Worm (Caenorhabditis elegans) whole organism, young adult: ENCODE data around the gene C23H3.2.

Experiments
- B0035.1 ChIP-seq: sonication (generic microtip); optimal IDR thresholded peaks from 2 replicates; lab custom pipeline; 2016; ENCODE audit warnings: missing genetic modification characterization, mild to moderate bottlenecking, missing compliant biosample characterization, missing genotype, missing genetic modification reagents
- F39B2.1 ChIP-seq: fragments of 200-800 bp; sonication (Bioruptor generic); IDR thresholded peaks from 2 replicates; pipeline ENCODE4 v1.3.6; 2022; ENCODE audit warnings: missing genetic modification reagents, missing genetic modification characterization, missing compliant biosample characterization
- Y53F4B.3 ChIP-seq: fragments of 200-800 bp; sonication (Bioruptor generic); IDR thresholded peaks from 2 replicates; pipeline ENCODE4 v1.3.6; 2022; ENCODE audit warnings: missing genetic modification reagents, missing genetic modification characterization, missing compliant biosample characterization
- akir-1 ChIP-seq: fragments of 200-800 bp; sonication (Bioruptor generic); optimal IDR thresholded peaks from 2 replicates; lab custom pipeline; 2018; ENCODE audit warnings: mild to moderate bottlenecking, missing genetic modification characterization, moderate library complexity, missing compliant biosample characterization
- attf-3 ChIP-seq: fragments of 200-800 bp; sonication (Bioruptor generic); conservative IDR thresholded peaks from 2 replicates; pipeline ENCODE4 v1.3.6; 2022; ENCODE audit warnings: missing genetic modification reagents, missing genetic modification characterization, missing compliant biosample characterization
- attf-5 ChIP-seq: fragments of 200-800 bp; sonication (Bioruptor generic); optimal IDR thresholded peaks from 2 replicates; lab custom pipeline; 2018; ENCODE audit warnings: mild to moderate bottlenecking, missing genetic modification characterization, missing compliant biosample characterization
- cebp-1 ChIP-seq, 2 experiments: fragments of 200-800 bp in 1 of 2; sonication (Bioruptor generic) in 1 of 2; sonication (generic microtip) in 1 of 2; IDR thresholded peaks in 1 of 2; optimal IDR thresholded peaks in 1 of 2; 2 replicates each; pipeline versions ENCODE4 v1.3.6 to Lab custom; 2017 to 2022; ENCODE audit warnings: missing compliant biosample characterization in 2 of 2, missing genetic modification characterization in 2 of 2, mild to moderate bottlenecking in 1 of 2, missing genetic modification reagents in 1 of 2, moderate library complexity in 1 of 2
- ceh-27 ChIP-seq: fragments of 200-800 bp; sonication (Bioruptor generic); optimal IDR thresholded peaks from 2 replicates; lab custom pipeline; 2018; ENCODE audit warnings: mild to moderate bottlenecking, missing genetic modification characterization, moderate library complexity, missing compliant biosample characterization
- ceh-40 ChIP-seq: fragments of 200-800 bp; sonication (Bioruptor generic); IDR thresholded peaks from 2 replicates; pipeline ENCODE4 v1.3.6; 2022; ENCODE audit warnings: missing genetic modification characterization, missing compliant biosample characterization
- ceh-58 ChIP-seq: fragments of 200-800 bp; sonication (Bioruptor generic); IDR thresholded peaks from 2 replicates; pipeline ENCODE4 v1.3.6; 2022; ENCODE audit warnings: missing genetic modification characterization, missing compliant biosample characterization
- ceh-79 ChIP-seq: sonication (generic microtip); optimal IDR thresholded peaks from 2 replicates; lab custom pipeline; 2017; ENCODE audit warnings: mild to moderate bottlenecking, missing genetic modification characterization, missing compliant biosample characterization
- chd-7 ChIP-seq: sonication (generic microtip); optimal IDR thresholded peaks from 2 replicates; lab custom pipeline; 2016; ENCODE audit warnings: mild to moderate bottlenecking, missing genetic modification characterization, moderate library complexity, missing compliant biosample characterization
- dpff-1 ChIP-seq: sonication (generic microtip); optimal IDR thresholded peaks from 2 replicates; lab custom pipeline; 2017; ENCODE audit warnings: mild to moderate bottlenecking, missing genetic modification characterization, missing compliant biosample characterization
- efl-1 ChIP-seq: fragments of 150-350 bp; optimal IDR thresholded peaks from 2 replicates; lab custom pipeline; 2014; ENCODE audit warnings: missing biosample characterization, missing genetic modification reagents, missing genetic modification characterization
- egl-18 ChIP-seq: fragments of 200-800 bp; sonication (Bioruptor generic); IDR thresholded peaks from 2 replicates; pipeline ENCODE4 v1.3.6; 2022; ENCODE audit warnings: missing genetic modification reagents, missing genetic modification characterization, missing compliant biosample characterization
- egrh-3 ChIP-seq: fragments of 200-800 bp; sonication (Bioruptor generic); IDR thresholded peaks from 2 replicates; pipeline ENCODE4 v1.3.6; 2022; ENCODE audit warnings: missing genetic modification reagents, missing genetic modification characterization, missing compliant biosample characterization
- hlh-12 ChIP-seq: sonication (generic microtip); optimal IDR thresholded peaks from 2 replicates; lab custom pipeline; 2016; ENCODE audit warnings: missing genetic modification characterization, missing compliant biosample characterization
- madf-10 ChIP-seq: sonication (generic microtip); optimal IDR thresholded peaks from 2 replicates; lab custom pipeline; 2016; ENCODE audit warnings: mild to moderate bottlenecking, missing genetic modification characterization, missing compliant biosample characterization
- madf-3 ChIP-seq: fragments of 200-800 bp; sonication (Bioruptor generic); IDR thresholded peaks from 2 replicates; pipeline ENCODE4 v1.3.6; 2022; ENCODE audit warnings: missing genetic modification reagents, missing genetic modification characterization, missing compliant biosample characterization
- madf-8 ChIP-seq: fragments of 200-800 bp; sonication (Bioruptor generic); conservative IDR thresholded peaks from 2 replicates; pipeline ENCODE4 v1.3.6; 2022; ENCODE audit warnings: missing genetic modification reagents, missing genetic modification characterization, missing compliant biosample characterization
- mel-28 ChIP-seq: sonication (generic microtip); optimal IDR thresholded peaks from 2 replicates; lab custom pipeline; 2016; ENCODE audit warnings: borderline replicate concordance, mild to moderate bottlenecking, missing genetic modification characterization, missing compliant biosample characterization
- mxl-1 ChIP-seq: sonication (generic microtip); optimal IDR thresholded peaks from 2 replicates; lab custom pipeline; 2016; ENCODE audit warnings: missing genetic modification characterization, missing compliant biosample characterization
- nhr-27 ChIP-seq: fragments of 200-800 bp; sonication (Bioruptor generic); optimal IDR thresholded peaks from 2 replicates; lab custom pipeline; 2018; ENCODE audit warnings: mild to moderate bottlenecking, missing genetic modification characterization, moderate library complexity, missing compliant biosample characterization
- nhr-80 ChIP-seq: sonication (generic microtip); optimal IDR thresholded peaks from 2 replicates; lab custom pipeline; 2016; ENCODE audit warnings: missing genetic modification characterization, missing compliant biosample characterization
- rec-8 ChIP-seq, 2 experiments: sonication (generic microtip); optimal IDR thresholded peaks; 2 replicates each; lab custom pipeline; 2016; ENCODE audit warnings: mild to moderate bottlenecking in 2 of 2, missing genetic modification characterization in 2 of 2, missing genetic modification reagents in 2 of 2, missing genotype in 2 of 2, missing biosample characterization in 1 of 2, missing compliant biosample characterization in 1 of 2, moderate library complexity in 1 of 2
- snpc-1.3 ChIP-seq: sonication (generic microtip); optimal IDR thresholded peaks from 2 replicates; lab custom pipeline; 2017; ENCODE audit warnings: missing genetic modification characterization, mild to moderate bottlenecking, missing compliant biosample characterization, antibody characterized with exemption, moderate library complexity, missing genotype, missing genetic modification reagents; ENCODE audit not compliant: insufficient read depth
- snpc-4 ChIP-seq, 5 experiments: fragments of 150-350 bp in 1 of 5; sonication (generic microtip) in 4 of 5; optimal IDR thresholded peaks; 2 replicates each; lab custom pipeline; 2014 to 2018; ENCODE audit warnings: missing genetic modification characterization in 5 of 5, missing biosample characterization in 3 of 5, antibody characterized with exemption in 2 of 5, mild to moderate bottlenecking in 2 of 5, missing compliant biosample characterization in 2 of 5, missing genotype in 2 of 5, moderate library complexity in 2 of 5, missing genetic modification reagents in 1 of 5
- tbx-9 ChIP-seq: sonication (generic microtip); optimal IDR thresholded peaks from 2 replicates; lab custom pipeline; 2016; ENCODE audit warnings: borderline replicate concordance, missing genetic modification characterization, inconsistent platforms, missing compliant biosample characterization
- zim-3 ChIP-seq: sonication (generic microtip); optimal IDR thresholded peaks from 2 replicates; lab custom pipeline; 2017; ENCODE audit warnings: mild to moderate bottlenecking, missing genetic modification characterization, moderate library complexity, missing compliant biosample characterization
- ztf-26 ChIP-seq: sonication (generic microtip); optimal IDR thresholded peaks from 2 replicates; lab custom pipeline; 2017; ENCODE audit warnings: missing genetic modification characterization, missing compliant biosample characterization
- ztf-6 ChIP-seq: fragments of 200-800 bp; sonication (Bioruptor generic); IDR thresholded peaks from 2 replicates; pipeline ENCODE4 v1.3.6; 2022; ENCODE audit warnings: missing genetic modification reagents, missing genetic modification characterization, missing compliant biosample characterization

C23H3.2 gene

ce11 chrII:44740-45139 lies 16.4 kb upstream of the C23H3.2 start, which contains the start of gene rpoa-49:
rpoa-49 (plus strand) TSS chrII:45040.
- TF ChIP-seq cebp-1 (GFP tag; IDR thresholded peaks at IDR 0.05; lab: Robert Waterston, UW) (no peak), cebp-1 (tag; optimal IDR thresholded peaks at IDR 0.05; lab: Kevin White, UChicago) (no peak), tbx-9 (tag; lab: Kevin White, UChicago) (no peak), egrh-3 (GFP tag; lab: Robert Waterston, UW) (no peak), ceh-27 (GFP tag; lab: Kevin White, UChicago) (no peak), chd-7 (tag; lab: Kevin White, UChicago) (no peak), Y53F4B.3 (GFP tag; lab: Robert Waterston, UW) (no peak), rec-8 (tag; optimal IDR thresholded peaks at IDR 0.05; lab: Kevin White, UChicago) (no peak), mel-28 (tag; lab: Kevin White, UChicago) (no peak), akir-1 (GFP tag; lab: Kevin White, UChicago) (no peak), attf-3 (GFP tag; lab: Robert Waterston, UW) (no peak), snpc-1.3 (tag; lab: Kevin White, UChicago) (no peak), hlh-12 (tag; lab: Kevin White, UChicago) (no peak), ceh-40 (GFP tag; lab: Robert Waterston, UW) (no peak), nhr-27 (tag; lab: Kevin White, UChicago) (no peak), mxl-1 (tag; lab: Kevin White, UChicago) (no peak), F39B2.1 (GFP tag; lab: Robert Waterston, UW) (no peak)

ce11 chrII:46116-46515 lies 15.0 kb upstream of the C23H3.2 start, which contains the start of gene rpt-4:
rpt-4 (minus strand) TSS chrII:46216.
- no peak for TF ChIP-seq B0035.1
- no peak for TF ChIP-seq snpc-1.3 (tag; lab: Kevin White, UChicago)
- no peak for TF ChIP-seq ceh-79
- TF ChIP-seq dpff-1 (tag; lab: Kevin White, UChicago), result no peak
- TF ChIP-seq snpc-4 (GFP tag; optimal IDR thresholded peaks at IDR 0.05; lab: Kevin White, UChicago), result no peak
- no peak for TF ChIP-seq snpc-4 (tag; optimal IDR thresholded peaks at IDR 0.05; lab: Kevin White, UChicago)
- TF ChIP-seq zim-3, result no peak
- no peak for TF ChIP-seq efl-1 (GFP tag; lab: Kevin White, UChicago)
- TF ChIP-seq madf-3 (GFP tag; lab: Robert Waterston, UW), result no peak

ce11 chrII:47280-47679 lies 13.8 kb upstream of the C23H3.2 start, which contains the start of gene C23H3.5:
C23H3.5 (plus strand) TSS chrII:47580.
- TF ChIP-seq attf-3 (GFP tag; lab: Robert Waterston, UW) (no peak), madf-10 (tag; lab: Kevin White, UChicago) (no peak), chd-7 (tag; lab: Kevin White, UChicago) (no peak), madf-8 (no peak), ztf-26 (tag; lab: Kevin White, UChicago) (no peak), nhr-80 (tag; lab: Kevin White, UChicago) (no peak)
- TF ChIP-seq, all 124 proteins: peak for 0

- TF ChIP-seq attf-5 (GFP tag; lab: Kevin White, UChicago), result peak; percentile 32
- peak; percentile 35 for TF ChIP-seq nhr-80 (tag; lab: Kevin White, UChicago)
- TF ChIP-seq egl-18, result no peak
- TF ChIP-seq ztf-6 (GFP tag; lab: Robert Waterston, UW), result no peak
- no peak for TF ChIP-seq ceh-58 (GFP tag; lab: Robert Waterston, UW)
Observed at ce11 chrII:50862-51261, 10.3 kb upstream of the C23H3.2 start.
